Worm (Caenorhabditis elegans): ENCODE results near the gene appg-2.

- TF ChIP-seq dao-5 (tag; optimal IDR thresholded peaks at IDR 0.05), result no peak
- TF ChIP-seq W03F9.2 (tag; optimal IDR thresholded peaks at IDR 0.05), result no peak
- no peak for TF ChIP-seq him-1 (tag; optimal IDR thresholded peaks at IDR 0.05)
Observed at ce11 chrII:8832941-8833340, 32.0 kb downstream of the appg-2 start.
